Worm (Caenorhabditis elegans) whole organism, L4 larva: ENCODE data around the gene slc-25A32.
A peak's percentile ranks its signal among the peaks of the same experiment; 100 is the strongest.

Experiments used
- D1046.2 ChIP-seq: fragments of 200-800 bp; sonication (Bioruptor generic); IDR thresholded peaks from 2 replicates; pipeline ENCODE4 v1.3.6; 2022; ENCODE audit warnings: missing genetic modification characterization, missing compliant biosample characterization
- F26F4.8 ChIP-seq: fragments of 200-800 bp; sonication (Bioruptor generic); conservative IDR thresholded peaks from 2 replicates; pipeline ENCODE4 v1.3.6; 2022; ENCODE audit warnings: missing genetic modification characterization, missing compliant biosample characterization
- R02D3.7 ChIP-seq: fragments of 150-350 bp; sonication (generic microtip); optimal IDR thresholded peaks from 3 replicates; lab custom pipeline; 2014; ENCODE audit warnings: missing biosample characterization, missing genetic modification characterization
- T20F7.1 ChIP-seq: fragments of 200-800 bp; sonication (Bioruptor generic); optimal IDR thresholded peaks from 2 replicates; lab custom pipeline; 2018; ENCODE audit warnings: mild to moderate bottlenecking, missing genetic modification characterization, missing compliant biosample characterization
- T26A8.4 ChIP-seq: fragments of 200-800 bp; sonication (Bioruptor generic); IDR thresholded peaks from 2 replicates; pipeline ENCODE4 v1.3.6; 2022; ENCODE audit warnings: missing genetic modification characterization, missing compliant biosample characterization
- Y105C5A.15 ChIP-seq: fragments of 200-800 bp; sonication (Bioruptor generic); IDR thresholded peaks from 2 replicates; pipeline ENCODE4 v1.3.6; 2022; ENCODE audit warnings: missing genetic modification characterization, missing compliant biosample characterization
- Y48G9A.11 ChIP-seq: fragments of 200-800 bp; sonication (Bioruptor generic); IDR thresholded peaks from 2 replicates; pipeline ENCODE4 v1.3.6; 2022; ENCODE audit warnings: missing genetic modification reagents, missing genetic modification characterization, missing compliant biosample characterization
- ZK337.2 ChIP-seq: fragments of 200-800 bp; sonication (Bioruptor generic); IDR thresholded peaks from 2 replicates; pipeline ENCODE4 v1.3.6; 2022; ENCODE audit warnings: missing genetic modification reagents, missing genetic modification characterization, missing compliant biosample characterization
- ZK546.5 ChIP-seq, 2 experiments: sonication (generic microtip); optimal IDR thresholded peaks; 2 replicates each; lab custom pipeline; 2017; ENCODE audit warnings: missing biosample characterization in 2 of 2, missing genetic modification characterization in 2 of 2
- aha-1 ChIP-seq: fragments of 150-350 bp; peaks from one replicate; lab custom pipeline; 2014; ENCODE audit warnings: missing biosample characterization, missing genetic modification characterization
- aly-2 ChIP-seq: sonication (generic microtip); optimal IDR thresholded peaks from 2 replicates; lab custom pipeline; 2018; ENCODE audit warnings: missing biosample characterization, missing genetic modification characterization
- arid-1 ChIP-seq: fragments of 200-800 bp; sonication (Bioruptor generic); conservative IDR thresholded peaks from 2 replicates; pipeline ENCODE4 v1.3.6; 2022; ENCODE audit warnings: missing genetic modification reagents, missing genetic modification characterization, missing compliant biosample characterization
- ceh-20 ChIP-seq: fragments of 200-800 bp; sonication (Bioruptor generic); IDR thresholded peaks from 2 replicates; pipeline ENCODE4 v1.3.6; 2022; ENCODE audit warnings: missing genetic modification reagents, missing genetic modification characterization, missing compliant biosample characterization
- ceh-28 ChIP-seq: fragments of 150-350 bp; optimal IDR thresholded peaks from 2 replicates; lab custom pipeline; 2014; ENCODE audit warnings: missing biosample characterization, missing genetic modification reagents, missing genetic modification characterization
- ceh-62 ChIP-seq: sonication (generic microtip); optimal IDR thresholded peaks from 2 replicates; lab custom pipeline; 2017; ENCODE audit warnings: missing biosample characterization, missing genetic modification characterization
- ceh-82 ChIP-seq: sonication (generic microtip); optimal IDR thresholded peaks from 2 replicates; lab custom pipeline; 2017; ENCODE audit warnings: missing biosample characterization, missing genetic modification characterization
- cey-2 ChIP-seq: sonication (generic microtip); optimal IDR thresholded peaks from 3 replicates; lab custom pipeline; 2017; ENCODE audit warnings: missing genetic modification characterization, mild to moderate bottlenecking, missing compliant biosample characterization, antibody characterized with exemption, borderline replicate concordance; ENCODE audit not compliant: insufficient read depth
- daf-16 ChIP-seq, 3 experiments: sonication (generic microtip); optimal IDR thresholded peaks; 2 replicates each; lab custom pipeline; 2016 to 2017; ENCODE audit warnings: missing genetic modification characterization in 3 of 3, missing genetic modification reagents in 3 of 3, mild to moderate bottlenecking in 2 of 3, missing compliant biosample characterization in 2 of 3, missing biosample characterization in 1 of 3, moderate library complexity in 1 of 3
- dmd-6 ChIP-seq: fragments of 200-800 bp; sonication (Bioruptor generic); IDR thresholded peaks from 2 replicates; pipeline ENCODE4 v1.3.6; 2022; ENCODE audit warnings: missing genetic modification reagents, missing genetic modification characterization, missing compliant biosample characterization
- duxl-1 ChIP-seq: sonication (generic microtip); optimal IDR thresholded peaks from 2 replicates; lab custom pipeline; 2016; ENCODE audit warnings: mild to moderate bottlenecking, missing genetic modification characterization, moderate library complexity, missing compliant biosample characterization; ENCODE audit not compliant: poor library complexity
- hlh-11 ChIP-seq: fragments of 200-800 bp; sonication (Bioruptor generic); optimal IDR thresholded peaks from 2 replicates; lab custom pipeline; 2018; ENCODE audit warnings: mild to moderate bottlenecking, missing genetic modification characterization, missing compliant biosample characterization
- hlh-30 ChIP-seq: sonication (generic microtip); optimal IDR thresholded peaks from 2 replicates; lab custom pipeline; 2017; ENCODE audit warnings: antibody characterized with exemption, mild to moderate bottlenecking, missing genetic modification characterization, missing compliant biosample characterization; ENCODE audit not compliant: insufficient read depth
- hmg-1.1 ChIP-seq: fragments of 200-800 bp; sonication (Bioruptor generic); IDR thresholded peaks from 2 replicates; pipeline ENCODE4 v1.3.6; 2022; ENCODE audit warnings: missing genetic modification reagents, missing genetic modification characterization, missing compliant biosample characterization
- lin-13 ChIP-seq: fragments of 150-350 bp; optimal IDR thresholded peaks from 2 replicates; lab custom pipeline; 2014; ENCODE audit warnings: missing biosample characterization, missing genetic modification reagents, missing genetic modification characterization
- lin-15B ChIP-seq: fragments of 150-350 bp; sonication (generic microtip); optimal IDR thresholded peaks from 3 replicates; lab custom pipeline; 2014; ENCODE audit warnings: missing biosample characterization, missing genetic modification characterization
- lin-38 ChIP-seq: fragments of 200-800 bp; sonication (Bioruptor generic); IDR thresholded peaks from 2 replicates; pipeline ENCODE4 v1.3.6; 2022; ENCODE audit warnings: missing genetic modification reagents, missing genetic modification characterization, missing compliant biosample characterization
- lin-39 ChIP-seq: fragments of 150-350 bp; optimal IDR thresholded peaks from 2 replicates; lab custom pipeline; 2014; ENCODE audit warnings: missing biosample characterization, missing genetic modification reagents, missing genetic modification characterization
- lsy-2 ChIP-seq, 2 experiments: fragments of 150-350 bp in 1 of 2; sonication (generic microtip) in 1 of 2; optimal IDR thresholded peaks; 2 replicates each; lab custom pipeline; 2014 to 2017; ENCODE audit warnings: missing biosample characterization in 2 of 2, missing genetic modification characterization in 2 of 2
- madf-5 ChIP-seq, 2 experiments: fragments of 200-800 bp; sonication (Bioruptor generic); IDR thresholded peaks; 2 replicates each; pipeline ENCODE4 v1.3.6; 2022; ENCODE audit warnings: missing compliant biosample characterization in 2 of 2, missing genetic modification characterization in 2 of 2
- mdt-29 ChIP-seq: fragments of 200-800 bp; sonication (Bioruptor generic); IDR thresholded peaks from 2 replicates; pipeline ENCODE4 v1.3.6; 2022; ENCODE audit warnings: missing genetic modification reagents, missing genetic modification characterization, missing compliant biosample characterization
- mep-1 ChIP-seq: fragments of 150-350 bp; sonication (generic microtip); optimal IDR thresholded peaks from 3 replicates; lab custom pipeline; 2014; ENCODE audit warnings: missing biosample characterization, missing genetic modification characterization
- mxl-2 ChIP-seq: fragments of 200-800 bp; sonication (Bioruptor generic); conservative IDR thresholded peaks from 2 replicates; pipeline ENCODE4 v1.3.6; 2022; ENCODE audit warnings: missing genetic modification reagents, missing genetic modification characterization, missing compliant biosample characterization
- mxl-3 ChIP-seq: fragments of 200-800 bp; sonication (Bioruptor generic); optimal IDR thresholded peaks from 2 replicates; lab custom pipeline; 2018; ENCODE audit warnings: mild to moderate bottlenecking, missing genetic modification characterization, missing compliant biosample characterization
- nhr-11 ChIP-seq: fragments of 150-350 bp; optimal IDR thresholded peaks from 2 replicates; lab custom pipeline; 2014; ENCODE audit warnings: missing biosample characterization, missing genetic modification characterization
- nhr-237 ChIP-seq: sonication (generic microtip); optimal IDR thresholded peaks from 2 replicates; lab custom pipeline; 2017; ENCODE audit warnings: missing biosample characterization, missing genetic modification characterization
- nhr-41 ChIP-seq: fragments of 200-800 bp; sonication (Bioruptor generic); IDR thresholded peaks from 2 replicates; pipeline ENCODE4 v1.3.6; 2022; ENCODE audit warnings: missing genetic modification reagents, missing genetic modification characterization, missing compliant biosample characterization
- nhr-42 ChIP-seq: fragments of 200-800 bp; sonication (Bioruptor generic); IDR thresholded peaks from 2 replicates; pipeline ENCODE4 v1.3.6; 2022; ENCODE audit warnings: missing genetic modification characterization, missing compliant biosample characterization
- pha-4 ChIP-seq, 2 experiments: fragments of 150-350 bp in 1 of 2; fragments of 200-800 bp in 1 of 2; sonication (Bioruptor generic) in 1 of 2; IDR thresholded peaks in 1 of 2; optimal IDR thresholded peaks in 1 of 2; 2 replicates each; pipeline versions ENCODE4 v1.3.6 to Lab custom; 2014 to 2022; ENCODE audit warnings: missing genetic modification characterization in 2 of 2, missing genetic modification reagents in 2 of 2, missing biosample characterization in 1 of 2, missing compliant biosample characterization in 1 of 2
- php-3 ChIP-seq: fragments of 200-800 bp; sonication (Bioruptor generic); IDR thresholded peaks from 2 replicates; pipeline ENCODE4 v1.3.6; 2022; ENCODE audit warnings: missing genetic modification reagents, missing genetic modification characterization, missing compliant biosample characterization
- pqm-1 ChIP-seq: sonication (generic microtip); optimal IDR thresholded peaks from 2 replicates; lab custom pipeline; 2017; ENCODE audit warnings: missing biosample characterization, missing genetic modification characterization
- saeg-2 ChIP-seq: fragments of 200-800 bp; sonication (Bioruptor generic); IDR thresholded peaks from 2 replicates; pipeline ENCODE4 v1.3.6; 2022; ENCODE audit warnings: missing genetic modification reagents, missing genetic modification characterization, missing compliant biosample characterization
- skn-1 ChIP-seq: fragments of 150-350 bp; optimal IDR thresholded peaks from 2 replicates; lab custom pipeline; 2014; ENCODE audit warnings: missing biosample characterization, missing genetic modification characterization
- spr-1 ChIP-seq: sonication (generic microtip); optimal IDR thresholded peaks from 2 replicates; lab custom pipeline; 2016; ENCODE audit warnings: mild to moderate bottlenecking, missing genetic modification characterization, missing compliant biosample characterization
- tag-97 ChIP-seq: fragments of 200-800 bp; sonication (Bioruptor generic); IDR thresholded peaks from 2 replicates; pipeline ENCODE4 v1.3.6; 2022; ENCODE audit warnings: missing genetic modification characterization, missing compliant biosample characterization
- unc-39 ChIP-seq: sonication (generic microtip); optimal IDR thresholded peaks from 2 replicates; lab custom pipeline; 2017; ENCODE audit warnings: missing biosample characterization, missing genetic modification characterization
- zfp-2 ChIP-seq: sonication (generic microtip); optimal IDR thresholded peaks from 2 replicates; lab custom pipeline; 2016; ENCODE audit warnings: mild to moderate bottlenecking, missing genetic modification characterization, missing compliant biosample characterization
- ztf-7 ChIP-seq: fragments of 150-350 bp; optimal IDR thresholded peaks from 2 replicates; lab custom pipeline; 2014; ENCODE audit warnings: missing biosample characterization, missing genetic modification characterization

Gene slc-25A32

DNA sequence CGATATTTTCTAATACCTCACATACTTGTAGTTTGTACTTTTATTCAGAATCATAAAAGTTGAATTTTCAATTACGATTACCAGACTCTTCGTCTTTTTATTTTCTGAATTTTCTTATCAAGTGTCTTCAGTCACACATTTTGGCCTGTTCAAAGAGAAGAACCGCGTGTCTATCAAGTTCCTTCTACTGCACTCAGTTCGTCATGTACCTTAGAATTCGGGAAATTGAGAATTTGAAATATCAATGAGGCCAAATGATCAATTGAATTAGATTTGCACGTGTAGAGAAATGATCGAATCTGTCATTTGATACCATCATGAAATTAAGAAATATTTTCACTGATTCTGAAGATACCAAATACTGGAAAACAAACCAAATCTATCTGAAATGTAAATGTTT lies 12.5 kb upstream of the slc-25A32 start (continued):
- no peak for TF ChIP-seq daf-16 (GFP tag; optimal IDR thresholded peaks at IDR 0.05; lab: Kevin White, UChicago)
- no peak for TF ChIP-seq daf-16 (tag; optimal IDR thresholded peaks at IDR 0.05; lab: Kevin White, UChicago)
- TF ChIP-seq hlh-30: peak; percentile 69
- no peak for TF ChIP-seq mdt-29 (GFP tag; lab: Robert Waterston, UW)
- no peak for TF ChIP-seq duxl-1 (tag; lab: Kevin White, UChicago)
- no peak for TF ChIP-seq T20F7.1 (GFP tag; lab: Kevin White, UChicago)
- TF ChIP-seq unc-39 (tag; lab: Kevin White, UChicago): no peak
- TF ChIP-seq F26F4.8: no peak
- no peak for TF ChIP-seq ztf-7 (tag; lab: Kevin White, UChicago)
- no peak for TF ChIP-seq hmg-1.1
- TF ChIP-seq lin-15B: no peak
- no peak for TF ChIP-seq lin-38 (GFP tag; lab: Robert Waterston, UW)
- peak in 1 of 2 experiments; percentile 8 for TF ChIP-seq lsy-2 (tag; optimal IDR thresholded peaks at IDR 0.05; lab: Kevin White, UChicago)
- TF ChIP-seq zfp-2 (tag; lab: Kevin White, UChicago): no peak
- TF ChIP-seq skn-1 (tag; lab: Kevin White, UChicago): no peak
- no peak for TF ChIP-seq saeg-2 (GFP tag; lab: Robert Waterston, UW)
- TF ChIP-seq mep-1: no peak
- TF ChIP-seq pha-4 (GFP tag; IDR thresholded peaks at IDR 0.05; lab: Robert Waterston, UW): no peak
- no peak for TF ChIP-seq pha-4 (tag; optimal IDR thresholded peaks at IDR 0.05; lab: Kevin White, UChicago)
- no peak for TF ChIP-seq lin-39 (tag; lab: Kevin White, UChicago)
- no peak for TF ChIP-seq aly-2 (tag; lab: Kevin White, UChicago)
- TF ChIP-seq ceh-28: no peak
- TF ChIP-seq hlh-11 (tag; lab: Kevin White, UChicago): peak; percentile 7
- no peak for TF ChIP-seq T26A8.4 (GFP tag; lab: Robert Waterston, UW)
- TF ChIP-seq ZK546.5 (tag; optimal IDR thresholded peaks at IDR 0.05; lab: Kevin White, UChicago): no peak
- no peak for TF ChIP-seq lin-13 (GFP tag; lab: Kevin White, UChicago)
- no peak for TF ChIP-seq aha-1 (tag; lab: Kevin White, UChicago)
- no peak for TF ChIP-seq ceh-62
- no peak for TF ChIP-seq ceh-20 (GFP tag; lab: Robert Waterston, UW)
- TF ChIP-seq spr-1: no peak
- no peak for TF ChIP-seq madf-5 (GFP tag; IDR thresholded peaks at IDR 0.05; lab: Robert Waterston, UW)
- no peak for TF ChIP-seq D1046.2 (GFP tag; lab: Robert Waterston, UW)
- TF ChIP-seq cey-2 (tag; lab: Kevin White, UChicago): no peak
- TF ChIP-seq mxl-3 (GFP tag; lab: Kevin White, UChicago): peak; percentile 75
- no peak for TF ChIP-seq tag-97 (GFP tag; lab: Robert Waterston, UW)
- TF ChIP-seq php-3 (GFP tag; lab: Robert Waterston, UW): no peak
- TF ChIP-seq nhr-41 (GFP tag; lab: Robert Waterston, UW): no peak
- no peak for TF ChIP-seq arid-1 (GFP tag; lab: Robert Waterston, UW)
- peak; percentile 71 for TF ChIP-seq dmd-6 (GFP tag; lab: Robert Waterston, UW)
- TF ChIP-seq Y48G9A.11 (GFP tag; lab: Robert Waterston, UW): no peak
- no peak for TF ChIP-seq R02D3.7 (tag; lab: Kevin White, UChicago)
- no peak for TF ChIP-seq mxl-2 (GFP tag; lab: Robert Waterston, UW)
- TF ChIP-seq nhr-42 (GFP tag; lab: Robert Waterston, UW): no peak
- no peak for TF ChIP-seq nhr-11 (tag; lab: Kevin White, UChicago)
- no peak for TF ChIP-seq nhr-237 (tag; lab: Kevin White, UChicago)
- no peak for TF ChIP-seq Y105C5A.15 (GFP tag; lab: Robert Waterston, UW)
- TF ChIP-seq pqm-1 (tag; lab: Kevin White, UChicago): no peak
- TF ChIP-seq ceh-82: no peak
- no peak for TF ChIP-seq ZK337.2 (GFP tag; lab: Robert Waterston, UW)
